Worm (Caenorhabditis elegans): ENCODE measurements around the gene C33G8.13.

The C33G8.13 gene

DNA sequence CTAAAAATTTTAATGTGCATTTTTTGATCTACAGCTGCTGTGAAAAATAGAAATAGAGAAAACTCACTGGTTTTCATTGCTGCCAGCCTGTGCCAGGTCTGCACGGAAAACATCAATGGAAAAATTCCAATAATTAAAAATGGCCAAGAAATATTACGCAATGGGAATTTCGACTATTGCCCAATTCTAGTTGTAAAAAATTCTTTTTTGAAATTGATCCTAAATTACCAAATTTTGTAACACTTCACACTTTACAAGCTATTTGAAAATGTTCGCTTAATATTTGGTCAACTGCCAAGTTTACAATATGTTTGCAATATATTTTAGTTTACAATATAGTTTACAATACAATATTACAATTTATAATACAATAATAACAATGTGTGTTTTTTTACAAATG is 15.0 kb downstream of the C33G8.13 start:
- TF ChIP-seq tra-4 (tag; optimal IDR thresholded peaks at IDR 0.05) = no peak
- TF ChIP-seq B0310.2 (tag; optimal IDR thresholded peaks at IDR 0.05) = no peak
- TF ChIP-seq F13C5.2 (tag; optimal IDR thresholded peaks at IDR 0.05) = no peak
- TF ChIP-seq pes-1 (GFP tag; IDR thresholded peaks at IDR 0.05) = no peak
- no peak for TF ChIP-seq flt-1 (GFP tag; IDR thresholded peaks at IDR 0.05)
- TF ChIP-seq tbx-11 (GFP tag; IDR thresholded peaks at IDR 0.05) = no peak
- no peak for TF ChIP-seq tbx-37 (GFP tag; conservative IDR thresholded peaks at IDR 0.05)
- no peak for TF ChIP-seq aly-1 (tag; optimal IDR thresholded peaks at IDR 0.05)
- TF ChIP-seq ceh-13 (GFP tag; optimal IDR thresholded peaks at IDR 0.05) = no peak
- TF ChIP-seq hnd-1 (tag; optimal IDR thresholded peaks at IDR 0.05) = no peak
- no peak for TF ChIP-seq ama-1 (optimal IDR thresholded peaks at IDR 0.05)
- no peak for TF ChIP-seq hmg-4 (GFP tag; optimal IDR thresholded peaks at IDR 0.05)
- no peak for TF ChIP-seq sea-1 (GFP tag; conservative IDR thresholded peaks at IDR 0.05)
- TF ChIP-seq ets-7 (tag; optimal IDR thresholded peaks at IDR 0.05) = no peak
- TF ChIP-seq hmbx-1 (tag; optimal IDR thresholded peaks at IDR 0.05) = no peak

- TF ChIP-seq B0310.2 (tag; optimal IDR thresholded peaks at IDR 0.05) (no peak), hmg-4 (GFP tag; optimal IDR thresholded peaks at IDR 0.05) (no peak), hmbx-1 (tag; optimal IDR thresholded peaks at IDR 0.05) (no peak), scrt-1 (GFP tag; IDR thresholded peaks at IDR 0.05) (no peak)
Measured at ce11 chrV:6998303-6998884, 17.4 kb downstream of the C33G8.13 start, which contains the start of gene nhr-42. Gene nhr-42, plus strand, starts transcription at chrV:6998819.

- TF ChIP-seq ceh-36 (tag; optimal IDR thresholded peaks at IDR 0.05) (no peak), B0310.2 (tag; optimal IDR thresholded peaks at IDR 0.05) (no peak), ceh-13 (GFP tag; optimal IDR thresholded peaks at IDR 0.05) (no peak), tbx-37 (GFP tag; conservative IDR thresholded peaks at IDR 0.05) (no peak), scrt-1 (GFP tag; IDR thresholded peaks at IDR 0.05) (no peak), hmg-4 (GFP tag; optimal IDR thresholded peaks at IDR 0.05) (no peak), tbx-11 (GFP tag; IDR thresholded peaks at IDR 0.05) (no peak)
Measured at ce11 chrV:6997041-6997552, 18.7 kb downstream of the C33G8.13 start, which contains the start of gene nhr-107. Gene nhr-107, minus strand, starts transcription at chrV:6997091.

DNA sequence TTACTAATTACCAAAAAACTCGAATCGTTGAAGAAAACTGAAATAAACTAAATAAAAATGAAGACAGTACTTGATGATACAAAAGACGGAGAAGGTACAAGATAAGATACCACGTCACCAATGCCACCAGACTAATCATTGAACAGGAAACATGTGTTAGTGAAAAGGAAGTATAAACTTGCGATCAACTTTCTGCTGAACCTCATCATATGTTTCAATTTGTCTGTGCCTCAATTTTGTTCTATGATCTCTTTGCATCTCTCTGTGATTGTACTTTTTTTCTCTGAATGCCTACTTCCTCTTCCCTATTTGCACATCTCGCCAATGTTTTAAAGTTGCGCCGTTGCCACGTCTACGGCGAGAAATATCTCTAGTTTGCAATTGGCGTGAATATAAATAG is 21.8 kb downstream of the C33G8.13 start:
- no peak for TF ChIP-seq scrt-1 (GFP tag; IDR thresholded peaks at IDR 0.05)
- no peak for TF ChIP-seq ceh-13 (GFP tag; optimal IDR thresholded peaks at IDR 0.05)
- no peak for TF ChIP-seq hmbx-1 (tag; optimal IDR thresholded peaks at IDR 0.05)
- TF ChIP-seq B0310.2 (tag; optimal IDR thresholded peaks at IDR 0.05) = no peak
- TF ChIP-seq pes-1 (GFP tag; IDR thresholded peaks at IDR 0.05) = no peak
- no peak for TF ChIP-seq sea-1 (GFP tag; conservative IDR thresholded peaks at IDR 0.05)

- TF ChIP-seq hnd-1 (tag; optimal IDR thresholded peaks at IDR 0.05) (no peak), tbx-37 (GFP tag; conservative IDR thresholded peaks at IDR 0.05) (no peak), scrt-1 (GFP tag; IDR thresholded peaks at IDR 0.05) (no peak), B0310.2 (tag; optimal IDR thresholded peaks at IDR 0.05) (no peak), hmg-4 (GFP tag; optimal IDR thresholded peaks at IDR 0.05) (no peak), ama-1 (optimal IDR thresholded peaks at IDR 0.05) (no peak), aly-1 (tag; optimal IDR thresholded peaks at IDR 0.05) (no peak), ceh-36 (tag; optimal IDR thresholded peaks at IDR 0.05) (no peak), ets-7 (tag; optimal IDR thresholded peaks at IDR 0.05) (no peak), tra-4 (tag; optimal IDR thresholded peaks at IDR 0.05) (no peak), flt-1 (GFP tag; IDR thresholded peaks at IDR 0.05) (no peak), sea-1 (GFP tag; conservative IDR thresholded peaks at IDR 0.05) (no peak), F13C5.2 (tag; optimal IDR thresholded peaks at IDR 0.05) (no peak), ceh-13 (GFP tag; optimal IDR thresholded peaks at IDR 0.05) (no peak), tbx-11 (GFP tag; IDR thresholded peaks at IDR 0.05) (no peak), pes-1 (GFP tag; IDR thresholded peaks at IDR 0.05) (no peak), hmbx-1 (tag; optimal IDR thresholded peaks at IDR 0.05) (no peak)
Measured at ce11 chrV:6991771-6992170, 24.0 kb downstream of the C33G8.13 start, which contains the start of gene nhr-162. Gene nhr-162, minus strand, starts transcription at chrV:6991871.

- TF ChIP-seq ama-1 (optimal IDR thresholded peaks at IDR 0.05) (no peak), B0310.2 (tag; optimal IDR thresholded peaks at IDR 0.05) (no peak), hmg-4 (GFP tag; optimal IDR thresholded peaks at IDR 0.05) (no peak), ceh-13 (GFP tag; optimal IDR thresholded peaks at IDR 0.05) (no peak), tbx-11 (GFP tag; IDR thresholded peaks at IDR 0.05) (no peak), tra-4 (tag; optimal IDR thresholded peaks at IDR 0.05) (no peak), ets-7 (tag; optimal IDR thresholded peaks at IDR 0.05) (no peak), ceh-36 (tag; optimal IDR thresholded peaks at IDR 0.05) (no peak), F13C5.2 (tag; optimal IDR thresholded peaks at IDR 0.05) (no peak), sea-1 (GFP tag; conservative IDR thresholded peaks at IDR 0.05) (no peak), aly-1 (tag; optimal IDR thresholded peaks at IDR 0.05) (no peak)
Measured at ce11 chrV:6989626-6990138, 26.1 kb downstream of the C33G8.13 start, which contains the start of gene nhr-140. Gene nhr-140, minus strand, starts transcription at chrV:6989676.

DNA sequence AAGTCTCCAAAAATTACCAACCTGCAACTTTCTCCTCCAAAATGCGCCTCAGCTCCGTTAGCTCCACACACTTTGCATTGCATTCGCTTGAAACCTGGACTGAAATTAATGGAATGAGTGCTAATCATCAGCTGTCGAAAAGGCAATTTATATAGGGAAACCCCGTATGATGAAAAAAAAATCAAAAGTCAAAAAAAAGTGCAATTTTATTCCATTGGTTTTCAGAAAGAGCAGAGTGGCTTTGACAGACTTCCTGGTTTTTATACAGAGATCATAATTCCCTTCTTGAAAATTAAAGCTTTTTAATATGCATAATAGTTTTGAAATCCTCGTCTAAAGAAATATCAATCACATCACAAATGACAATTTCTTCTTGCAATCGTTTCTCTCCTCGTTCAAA is 28.1 kb downstream of the C33G8.13 start, which contains the start of gene nhr-139:
Gene nhr-139, minus strand, starts transcription at position 101 of the 400 bp plus-strand sequence.
- no peak for TF ChIP-seq tra-4 (tag; optimal IDR thresholded peaks at IDR 0.05)
- no peak for TF ChIP-seq scrt-1 (GFP tag; IDR thresholded peaks at IDR 0.05)

- TF ChIP-seq ceh-13 (GFP tag; optimal IDR thresholded peaks at IDR 0.05) = no peak
- TF ChIP-seq B0310.2 (tag; optimal IDR thresholded peaks at IDR 0.05) = no peak
- TF ChIP-seq flt-1 (GFP tag; IDR thresholded peaks at IDR 0.05) = no peak
- TF ChIP-seq hnd-1 (tag; optimal IDR thresholded peaks at IDR 0.05) = no peak
- no peak for TF ChIP-seq sea-1 (GFP tag; conservative IDR thresholded peaks at IDR 0.05)
- no peak for TF ChIP-seq tbx-11 (GFP tag; IDR thresholded peaks at IDR 0.05)
Measured at ce11 chrV:6985943-6986342, 29.8 kb downstream of the C33G8.13 start, which contains the start of gene nhr-163. Gene nhr-163, minus strand, starts transcription at chrV:6986043.
